Fruit fly (Drosophila melanogaster) whole organism, embryonic: Measurements from ENCODE around the gene CG32537.

Experiments
- BtbVII ChIP-seq: fragments of 200-800 bp; sonication (Bioruptor generic); optimal IDR thresholded peaks from 3 replicates; lab custom pipeline; 2017; ENCODE audit warnings: missing biosample characterization, mild to moderate bottlenecking, missing genetic modification characterization
- CG10274 ChIP-seq: fragments of 200-800 bp; sonication (Bioruptor generic); optimal IDR thresholded peaks from 3 replicates; lab custom pipeline; 2017; ENCODE audit warnings: missing biosample characterization, mild to moderate bottlenecking, missing genetic modification characterization
- CG10979 ChIP-seq: fragments of 200-800 bp; sonication (Bioruptor generic); optimal IDR thresholded peaks from 2 replicates; lab custom pipeline; 2018; ENCODE audit warnings: missing biosample characterization, mild to moderate bottlenecking, missing genetic modification characterization, moderate library complexity
- CG11456 ChIP-seq: fragments of 200-800 bp; sonication (Bioruptor generic); IDR thresholded peaks from 3 replicates; pipeline ENCODE4 v1.3.6; 2022; ENCODE audit warnings: missing biosample characterization, missing genetic modification characterization
- CG12071 ChIP-seq: fragments of 200-800 bp; sonication (Bioruptor generic); optimal IDR thresholded peaks from 3 replicates; lab custom pipeline; 2018; ENCODE audit warnings: missing biosample characterization, mild to moderate bottlenecking, missing genetic modification characterization
- CG13296 ChIP-seq: fragments of 200-800 bp; sonication (Bioruptor generic); optimal IDR thresholded peaks from 3 replicates; lab custom pipeline; 2018; ENCODE audit warnings: missing biosample characterization, mild to moderate bottlenecking, missing genetic modification characterization
- CG13775 ChIP-seq: fragments of 200-800 bp; sonication (Bioruptor generic); optimal IDR thresholded peaks from 3 replicates; lab custom pipeline; 2017; ENCODE audit warnings: missing biosample characterization, mild to moderate bottlenecking, missing genetic modification characterization
- CG13894 ChIP-seq: fragments of 200-800 bp; sonication (Bioruptor generic); optimal IDR thresholded peaks from 3 replicates; lab custom pipeline; 2018; ENCODE audit warnings: missing biosample characterization, mild to moderate bottlenecking, missing genetic modification characterization, moderate library complexity
- CG17359 ChIP-seq: fragments of 200-800 bp; sonication (Bioruptor generic); optimal IDR thresholded peaks from 3 replicates; lab custom pipeline; 2018; ENCODE audit warnings: missing biosample characterization, mild to moderate bottlenecking, missing genetic modification characterization, moderate library complexity
- CG2116 ChIP-seq: fragments of 200-800 bp; sonication (Bioruptor generic); optimal IDR thresholded peaks from 3 replicates; lab custom pipeline; 2018; ENCODE audit warnings: missing biosample characterization, mild to moderate bottlenecking, missing genetic modification characterization
- CG30431 ChIP-seq: fragments of 200-800 bp; sonication (Bioruptor generic); optimal IDR thresholded peaks from 2 replicates; lab custom pipeline; 2017; ENCODE audit warnings: missing biosample characterization, missing genetic modification characterization
- CG3163 ChIP-seq: fragments of 200-800 bp; sonication (Bioruptor generic); optimal IDR thresholded peaks from 3 replicates; lab custom pipeline; 2016; ENCODE audit warnings: missing biosample characterization, missing genetic modification characterization
- CG3281 ChIP-seq: fragments of 200-800 bp; sonication (Bioruptor generic); optimal IDR thresholded peaks from 3 replicates; lab custom pipeline; 2017; ENCODE audit warnings: missing biosample characterization, mild to moderate bottlenecking, missing genetic modification characterization
- CG34376 ChIP-seq: fragments of 200-800 bp; sonication (Bioruptor generic); optimal IDR thresholded peaks from 2 replicates; lab custom pipeline; 2018; ENCODE audit warnings: missing biosample characterization, mild to moderate bottlenecking, missing genetic modification characterization
- CG7786 ChIP-seq: fragments of 200-800 bp; sonication (Bioruptor generic); optimal IDR thresholded peaks from 2 replicates; lab custom pipeline; 2016; ENCODE audit warnings: missing biosample characterization, missing genetic modification characterization
- CG9727 ChIP-seq: fragments of 200-800 bp; sonication (Bioruptor generic); optimal IDR thresholded peaks from 3 replicates; lab custom pipeline; 2017; ENCODE audit warnings: missing biosample characterization, mild to moderate bottlenecking, missing genetic modification characterization
- E2f1 ChIP-seq: fragments of 200-800 bp; sonication (Bioruptor generic); IDR thresholded peaks from 2 replicates; pipeline ENCODE4 v1.3.6; 2022; ENCODE audit warnings: missing biosample characterization, missing genetic modification characterization
- E2f2 ChIP-seq: fragments of 200-800 bp; sonication (Bioruptor generic); IDR thresholded peaks from 2 replicates; pipeline ENCODE4 v1.3.6; 2022; ENCODE audit warnings: missing biosample characterization, missing genetic modification characterization
- ERR ChIP-seq: fragments of 200-800 bp; sonication (Bioruptor generic); optimal IDR thresholded peaks from 2 replicates; lab custom pipeline; 2016; ENCODE audit warnings: missing biosample characterization, missing genetic modification characterization
- Ets97D ChIP-seq: fragments of 200-800 bp; sonication (Bioruptor generic); optimal IDR thresholded peaks from 3 replicates; lab custom pipeline; 2016; ENCODE audit warnings: missing biosample characterization, missing genetic modification characterization
- HmgZ ChIP-seq: fragments of 200-800 bp; sonication (Bioruptor generic); optimal IDR thresholded peaks from 2 replicates; lab custom pipeline; 2018; ENCODE audit warnings: missing biosample characterization, mild to moderate bottlenecking, missing genetic modification characterization
- Med ChIP-seq: fragments of 200-800 bp; sonication (Bioruptor generic); peaks from one replicate; lab custom pipeline; 2016; ENCODE audit warnings: missing biosample characterization, missing genetic modification characterization, mild to moderate bottlenecking, inconsistent platforms, moderate library complexity
- NC2α ChIP-seq: fragments of 200-800 bp; sonication (Bioruptor generic); optimal IDR thresholded peaks from 2 replicates; lab custom pipeline; 2016; ENCODE audit warnings: missing biosample characterization, missing genetic modification characterization
- Ptx1 ChIP-seq: fragments of 200-800 bp; sonication (Bioruptor generic); IDR thresholded peaks from 2 replicates; pipeline ENCODE4 v1.3.6; 2022; ENCODE audit warnings: missing biosample characterization, missing genetic modification characterization
- bbx ChIP-seq: fragments of 200-800 bp; sonication (Bioruptor generic); IDR thresholded peaks from 2 replicates; pipeline ENCODE4 v1.3.6; 2022; ENCODE audit warnings: missing biosample characterization, missing genetic modification characterization; ENCODE audit not compliant: partially characterized antibody
- bsh ChIP-seq, 2 experiments: fragments of 200-800 bp; sonication (Bioruptor generic); optimal IDR thresholded peaks; 2 replicates each; lab custom pipeline; 2017 to 2018; ENCODE audit warnings: mild to moderate bottlenecking in 2 of 2, missing biosample characterization in 2 of 2, missing genetic modification characterization in 2 of 2, moderate library complexity in 1 of 2
- emc ChIP-seq: fragments of 200-800 bp; sonication (Bioruptor generic); optimal IDR thresholded peaks from 2 replicates; lab custom pipeline; 2016; ENCODE audit warnings: missing biosample characterization, missing genetic modification characterization
- exex ChIP-seq: fragments of 200-800 bp; sonication (Bioruptor generic); optimal IDR thresholded peaks from 4 replicates; lab custom pipeline; 2018; ENCODE audit warnings: missing biosample characterization, mild to moderate bottlenecking, missing genetic modification characterization, moderate library complexity
- grn ChIP-seq: fragments of 200-800 bp; sonication (Bioruptor generic); optimal IDR thresholded peaks from 3 replicates; lab custom pipeline; 2017; ENCODE audit warnings: missing biosample characterization, missing genetic modification characterization
- lab ChIP-seq: fragments of 200-800 bp; sonication (Bioruptor generic); optimal IDR thresholded peaks from 3 replicates; lab custom pipeline; 2017; ENCODE audit warnings: missing biosample characterization, missing genetic modification characterization, mild to moderate bottlenecking, moderate library complexity, missing genetic modification reagents
- mirr ChIP-seq: fragments of 200-800 bp; sonication (Bioruptor generic); optimal IDR thresholded peaks from 3 replicates; lab custom pipeline; 2018; ENCODE audit warnings: missing biosample characterization, mild to moderate bottlenecking, missing genetic modification characterization
- nom ChIP-seq: fragments of 200-800 bp; sonication (Bioruptor generic); optimal IDR thresholded peaks from 2 replicates; lab custom pipeline; 2017; ENCODE audit warnings: missing biosample characterization, missing genetic modification characterization, mild to moderate bottlenecking, moderate library complexity, missing genetic modification reagents
- onecut ChIP-seq: fragments of 200-800 bp; sonication (Bioruptor generic); IDR thresholded peaks from 2 replicates; pipeline ENCODE4 v1.3.6; 2022; ENCODE audit warnings: missing biosample characterization, missing genetic modification characterization
- run ChIP-seq: fragments of 200-800 bp; sonication (Bioruptor generic); optimal IDR thresholded peaks from 3 replicates; lab custom pipeline; 2018; ENCODE audit warnings: missing biosample characterization, mild to moderate bottlenecking, missing genetic modification characterization
- sens ChIP-seq: fragments of 200-800 bp; sonication (Bioruptor generic); peaks from one replicate; lab custom pipeline; 2016; ENCODE audit warnings: missing biosample characterization, missing genetic modification characterization
- vfl ChIP-seq: fragments of 200-800 bp; sonication (Bioruptor generic); optimal IDR thresholded peaks from 2 replicates; lab custom pipeline; 2016; ENCODE audit warnings: missing biosample characterization, missing genetic modification characterization
- wor ChIP-seq: fragments of 200-800 bp; sonication (Bioruptor generic); IDR thresholded peaks from 2 replicates; pipeline ENCODE4 v1.3.6; 2022; ENCODE audit warnings: missing biosample characterization, missing genetic modification characterization
- zfh2 ChIP-seq: fragments of 200-800 bp; sonication (Bioruptor generic); optimal IDR thresholded peaks from 2 replicates; lab custom pipeline; 2016; ENCODE audit warnings: missing biosample characterization, missing genetic modification characterization

Gene CG32537

dm6 chrX:19325729-19326473 is 49.6 kb upstream of the CG32537 start (continued):
- TF ChIP-seq onecut (no peak), CG10979 (tag; lab: Kevin White, UChicago) (peak; percentile 81), CG3163 (no peak), Ets97D (GFP tag; lab: Kevin White, UChicago) (no peak), CG13894 (tag; lab: Kevin White, UChicago) (peak; percentile 0), CG7786 (GFP tag; lab: Kevin White, UChicago) (no peak), bsh (GFP tag; optimal IDR thresholded peaks at IDR 0.05; lab: Kevin White, UChicago) (peak in 1 of 2 experiments; percentile 1), zfh2 (no peak), emc (GFP tag; lab: Kevin White, UChicago) (no peak), E2f2 (no peak), CG13775 (GFP tag; lab: Kevin White, UChicago) (no peak), CG12071 (GFP tag; lab: Kevin White, UChicago) (no peak), CG9727 (GFP tag; lab: Kevin White, UChicago) (no peak), run (tag; lab: Kevin White, UChicago) (peak; percentile 44), NC2α (no peak), CG2116 (GFP tag; lab: Kevin White, UChicago) (no peak), CG11456 (no peak), nom (GFP tag; lab: Kevin White, UChicago) (no peak), CG30431 (GFP tag; lab: Kevin White, UChicago) (no peak)

- TF ChIP-seq vfl (GFP tag; lab: Kevin White, UChicago) (no peak), HmgZ (no peak), ERR (GFP tag; lab: Kevin White, UChicago) (no peak), bbx (no peak), CG17359 (no peak), Ptx1 (GFP tag; lab: Robert Waterston, UW) (0 out of 2 replicates have a peak, but pooled peaks have one; percentile 7), BtbVII (GFP tag; lab: Kevin White, UChicago) (peak; percentile 19), lab (GFP tag; lab: Kevin White, UChicago) (peak; percentile 7), CG13296 (GFP tag; lab: Kevin White, UChicago) (peak; percentile 8), mirr (peak; percentile 43), sens (GFP tag; lab: Kevin White, UChicago) (peak; percentile 53), wor (GFP tag; lab: Robert Waterston, UW) (no peak), exex (tag; lab: Kevin White, UChicago) (peak; percentile 89), grn (GFP tag; lab: Kevin White, UChicago) (peak; percentile 68), E2f1 (GFP tag; lab: Robert Waterston, UW) (no peak), CG34376 (peak; percentile 24), CG10274 (peak; percentile 76), CG3281 (GFP tag; lab: Kevin White, UChicago) (peak; percentile 1), Med (peak; percentile 14)
- TF ChIP-seq, all 482 proteins: peak for 12
These were observed 48.4 kb upstream of the CG32537 start for dm6 chrX:19324576-19325353.
